Fruit fly (Drosophila melanogaster) whole organism, embryonic: ENCODE measurements around the gene CG7943.

Source experiments
- Bteb2 ChIP-seq: fragments of 200-800 bp; sonication (Bioruptor generic); optimal IDR thresholded peaks from 2 replicates; lab custom pipeline; 2016; ENCODE audit warnings: missing biosample characterization, missing genetic modification characterization
- CG10147 ChIP-seq: fragments of 200-800 bp; sonication (Bioruptor generic); optimal IDR thresholded peaks from 2 replicates; lab custom pipeline; 2019; ENCODE audit warnings: missing biosample characterization, mild to moderate bottlenecking, missing genetic modification characterization, moderate library complexity
- CG10274 ChIP-seq: fragments of 200-800 bp; sonication (Bioruptor generic); optimal IDR thresholded peaks from 3 replicates; lab custom pipeline; 2017; ENCODE audit warnings: missing biosample characterization, mild to moderate bottlenecking, missing genetic modification characterization
- CG13123 ChIP-seq: fragments of 200-800 bp; sonication (Bioruptor generic); optimal IDR thresholded peaks from 2 replicates; lab custom pipeline; 2016; ENCODE audit warnings: missing biosample characterization, missing genetic modification characterization
- CG13624 ChIP-seq: fragments of 200-800 bp; sonication (Bioruptor generic); optimal IDR thresholded peaks from 2 replicates; lab custom pipeline; 2016; ENCODE audit warnings: missing biosample characterization, missing genetic modification characterization
- CG1529 ChIP-seq: fragments of 200-800 bp; sonication (Bioruptor generic); optimal IDR thresholded peaks from 3 replicates; lab custom pipeline; 2018; ENCODE audit warnings: missing biosample characterization, missing genetic modification characterization
- CG15514 ChIP-seq: fragments of 200-800 bp; sonication (Bioruptor generic); optimal IDR thresholded peaks from 3 replicates; lab custom pipeline; 2017; ENCODE audit warnings: missing biosample characterization, missing genetic modification characterization, mild to moderate bottlenecking, moderate library complexity, missing genetic modification reagents
- CG16779 ChIP-seq: fragments of 200-800 bp; sonication (Bioruptor generic); IDR thresholded peaks from 2 replicates; pipeline ENCODE4 v1.3.6; 2022; ENCODE audit warnings: missing biosample characterization, missing genetic modification characterization
- CG17359 ChIP-seq: fragments of 200-800 bp; sonication (Bioruptor generic); optimal IDR thresholded peaks from 3 replicates; lab custom pipeline; 2018; ENCODE audit warnings: missing biosample characterization, mild to moderate bottlenecking, missing genetic modification characterization, moderate library complexity
- CG17361 ChIP-seq: fragments of 200-800 bp; sonication (Bioruptor generic); IDR thresholded peaks from 3 replicates; pipeline ENCODE4 v1.3.6; 2022; ENCODE audit warnings: missing biosample characterization, missing genetic modification characterization
- CG17385 ChIP-seq: fragments of 200-800 bp; sonication (Bioruptor generic); optimal IDR thresholded peaks from 3 replicates; lab custom pipeline; 2018; ENCODE audit warnings: missing biosample characterization, mild to moderate bottlenecking, missing genetic modification characterization
- CG17568 ChIP-seq: fragments of 200-800 bp; sonication (Bioruptor generic); optimal IDR thresholded peaks from 2 replicates; lab custom pipeline; 2018; ENCODE audit warnings: missing biosample characterization, mild to moderate bottlenecking, missing genetic modification characterization, moderate library complexity
- CG17802 ChIP-seq: fragments of 200-800 bp; sonication (Bioruptor generic); optimal IDR thresholded peaks from 2 replicates; lab custom pipeline; 2018; ENCODE audit warnings: missing biosample characterization, mild to moderate bottlenecking, missing genetic modification characterization, moderate library complexity
- CG2199 ChIP-seq: fragments of 200-800 bp; sonication (Bioruptor generic); IDR thresholded peaks from 3 replicates; pipeline ENCODE4 v1.3.6; 2022; ENCODE audit warnings: missing biosample characterization, missing genetic modification characterization
- CG2202 ChIP-seq: fragments of 200-800 bp; sonication (Bioruptor generic); optimal IDR thresholded peaks from 2 replicates; lab custom pipeline; 2018; ENCODE audit warnings: missing biosample characterization, mild to moderate bottlenecking, missing genetic modification characterization
- CG31365 ChIP-seq: fragments of 200-800 bp; sonication (Bioruptor generic); optimal IDR thresholded peaks from 2 replicates; lab custom pipeline; 2018; ENCODE audit warnings: missing biosample characterization, mild to moderate bottlenecking, missing genetic modification characterization
- CG34376 ChIP-seq: fragments of 200-800 bp; sonication (Bioruptor generic); optimal IDR thresholded peaks from 2 replicates; lab custom pipeline; 2018; ENCODE audit warnings: missing biosample characterization, mild to moderate bottlenecking, missing genetic modification characterization
- CG4282 ChIP-seq: fragments of 200-800 bp; sonication (Bioruptor generic); optimal IDR thresholded peaks from 2 replicates; lab custom pipeline; 2016; ENCODE audit warnings: missing biosample characterization, missing genetic modification characterization
- CG4617 ChIP-seq: fragments of 200-800 bp; sonication (Bioruptor generic); optimal IDR thresholded peaks from 3 replicates; lab custom pipeline; 2016; ENCODE audit warnings: missing biosample characterization, missing genetic modification characterization, borderline replicate concordance
- CG6791 ChIP-seq: fragments of 200-800 bp; sonication (Bioruptor generic); IDR thresholded peaks from 3 replicates; pipeline ENCODE4 v1.3.6; 2022; ENCODE audit warnings: missing biosample characterization, missing genetic modification characterization; ENCODE audit not compliant: partially characterized antibody
- CG6854 ChIP-seq: fragments of 200-800 bp; sonication (Bioruptor generic); optimal IDR thresholded peaks from 3 replicates; lab custom pipeline; 2017; ENCODE audit warnings: missing biosample characterization, mild to moderate bottlenecking, missing genetic modification characterization
- CG7839 ChIP-seq: fragments of 200-800 bp; sonication (Bioruptor generic); optimal IDR thresholded peaks from 3 replicates; lab custom pipeline; 2018; ENCODE audit warnings: missing biosample characterization, mild to moderate bottlenecking, missing genetic modification characterization, moderate library complexity
- CG7928 ChIP-seq: fragments of 200-800 bp; sonication (Bioruptor generic); optimal IDR thresholded peaks from 2 replicates; lab custom pipeline; 2017; ENCODE audit warnings: missing biosample characterization, mild to moderate bottlenecking, missing genetic modification characterization
- CG8478 ChIP-seq: fragments of >200 bp; optimal IDR thresholded peaks from 2 replicates; lab custom pipeline; 2018
- CG9609 ChIP-seq: fragments of 200-800 bp; sonication (Bioruptor generic); optimal IDR thresholded peaks from 3 replicates; lab custom pipeline; 2016; ENCODE audit warnings: missing biosample characterization, missing genetic modification characterization
- D19B ChIP-seq: fragments of 200-800 bp; sonication (Bioruptor generic); optimal IDR thresholded peaks from 2 replicates; lab custom pipeline; 2017; ENCODE audit warnings: missing biosample characterization, mild to moderate bottlenecking, missing genetic modification characterization
- Dek ChIP-seq: fragments of 200-800 bp; sonication (Bioruptor generic); optimal IDR thresholded peaks from 3 replicates; lab custom pipeline; 2019; ENCODE audit warnings: missing biosample characterization, mild to moderate bottlenecking, missing genetic modification characterization, moderate library complexity
- H2.0 ChIP-seq: fragments of 200-800 bp; sonication (Bioruptor generic); IDR thresholded peaks from 2 replicates; pipeline ENCODE4 v1.3.6; 2022; ENCODE audit warnings: missing biosample characterization, missing genetic modification characterization
- Lpt ChIP-seq: fragments of >200 bp; optimal IDR thresholded peaks from 2 replicates; lab custom pipeline; 2018; ENCODE audit warnings: missing biosample characterization, missing genetic modification characterization
- Max ChIP-seq: fragments of 200-800 bp; sonication (Bioruptor generic); optimal IDR thresholded peaks from 2 replicates; lab custom pipeline; 2016; ENCODE audit warnings: missing biosample characterization, mild to moderate bottlenecking, missing genetic modification characterization
- Ptx1 ChIP-seq: fragments of 200-800 bp; sonication (Bioruptor generic); IDR thresholded peaks from 2 replicates; pipeline ENCODE4 v1.3.6; 2022; ENCODE audit warnings: missing biosample characterization, missing genetic modification characterization
- aop ChIP-seq: fragments of 200-800 bp; sonication (Bioruptor generic); IDR thresholded peaks from 2 replicates; pipeline ENCODE4 v1.3.6; 2022; ENCODE audit warnings: missing biosample characterization, missing genetic modification characterization
- chinmo ChIP-seq: fragments of 200-800 bp; sonication (Bioruptor generic); IDR thresholded peaks from 4 replicates; pipeline ENCODE4 v1.3.6; 2022; ENCODE audit warnings: missing biosample characterization, missing genetic modification characterization; ENCODE audit not compliant: partially characterized antibody
- corto ChIP-seq: fragments of 200-800 bp; sonication (Bioruptor generic); optimal IDR thresholded peaks from 2 replicates; lab custom pipeline; 2016; ENCODE audit warnings: missing biosample characterization, mild to moderate bottlenecking, missing genetic modification characterization, moderate library complexity
- cwo ChIP-seq: fragments of 200-800 bp; sonication (Bioruptor generic); optimal IDR thresholded peaks from 3 replicates; lab custom pipeline; 2017; ENCODE audit warnings: missing biosample characterization, missing genetic modification characterization, mild to moderate bottlenecking, moderate library complexity, missing genetic modification reagents
- disco-r ChIP-seq: fragments of 200-800 bp; sonication (Bioruptor generic); optimal IDR thresholded peaks from 2 replicates; lab custom pipeline; 2016; ENCODE audit warnings: missing biosample characterization, missing genetic modification characterization
- dm ChIP-seq: fragments of 200-800 bp; sonication (Bioruptor generic); optimal IDR thresholded peaks from 3 replicates; lab custom pipeline; 2016; ENCODE audit warnings: missing biosample characterization, missing genetic modification characterization
- eyg ChIP-seq: fragments of 200-800 bp; sonication (Bioruptor generic); optimal IDR thresholded peaks from 3 replicates; lab custom pipeline; 2016; ENCODE audit warnings: missing biosample characterization, missing genetic modification characterization
- fd64A ChIP-seq: fragments of 200-800 bp; sonication (Bioruptor generic); optimal IDR thresholded peaks from 3 replicates; lab custom pipeline; 2018; ENCODE audit warnings: missing biosample characterization, mild to moderate bottlenecking, missing genetic modification characterization
- her ChIP-seq: fragments of 200-800 bp; sonication (Bioruptor generic); optimal IDR thresholded peaks from 2 replicates; lab custom pipeline; 2016; ENCODE audit warnings: missing biosample characterization, missing genetic modification characterization
- knrl ChIP-seq: fragments of 200-800 bp; sonication (Bioruptor generic); IDR thresholded peaks from 3 replicates; pipeline ENCODE4 v1.3.6; 2022; ENCODE audit warnings: missing biosample characterization, missing genetic modification characterization; ENCODE audit not compliant: partially characterized antibody
- mld ChIP-seq: fragments of 200-800 bp; sonication (Bioruptor generic); IDR thresholded peaks from 3 replicates; pipeline ENCODE4 v1.3.6; 2022; ENCODE audit warnings: missing biosample characterization, missing genetic modification characterization; ENCODE audit not compliant: partially characterized antibody
- nau ChIP-seq: fragments of 200-800 bp; sonication (Bioruptor generic); optimal IDR thresholded peaks from 3 replicates; lab custom pipeline; 2017; ENCODE audit warnings: missing biosample characterization, mild to moderate bottlenecking, missing genetic modification characterization, missing genetic modification reagents
- psq ChIP-seq: fragments of 200-800 bp; sonication (Bioruptor generic); optimal IDR thresholded peaks from 2 replicates; lab custom pipeline; 2017; ENCODE audit warnings: missing biosample characterization, missing genetic modification characterization
- repo ChIP-seq: fragments of 200-800 bp; sonication (Bioruptor generic); optimal IDR thresholded peaks from 2 replicates; lab custom pipeline; 2016; ENCODE audit warnings: missing biosample characterization, missing genetic modification characterization
- sd ChIP-seq: fragments of 200-800 bp; sonication (Bioruptor generic); optimal IDR thresholded peaks from 3 replicates; lab custom pipeline; 2018; ENCODE audit warnings: missing biosample characterization, mild to moderate bottlenecking, missing genetic modification characterization, moderate library complexity
- sug ChIP-seq: fragments of 200-800 bp; optimal IDR thresholded peaks from 2 replicates; lab custom pipeline; 2019; ENCODE audit warnings: missing biosample characterization, mild to moderate bottlenecking, missing genetic modification characterization, moderate library complexity
- tna ChIP-seq: fragments of 200-800 bp; sonication (Bioruptor generic); IDR thresholded peaks from 2 replicates; pipeline ENCODE4 v1.3.6; 2022; ENCODE audit warnings: missing biosample characterization, missing genetic modification characterization; ENCODE audit not compliant: partially characterized antibody
- vfl ChIP-seq: fragments of 200-800 bp; sonication (Bioruptor generic); optimal IDR thresholded peaks from 2 replicates; lab custom pipeline; 2016; ENCODE audit warnings: missing biosample characterization, missing genetic modification characterization

Gene CG7943

dm6 chr3R:30043139-30043744 lies 3.0 kb upstream of the CG7943 start, which contains the start of gene Sry-delta (continued):
- TF ChIP-seq CG4282 (GFP tag; lab: Kevin White, UChicago) (peak; percentile 86), CG1529 (no peak), her (GFP tag; lab: Kevin White, UChicago) (peak; percentile 90), CG6791 (peak; percentile 76), CG7839 (tag; lab: Kevin White, UChicago) (no peak), Dek (tag; lab: Kevin White, UChicago) (peak; percentile 83), CG2202 (tag; lab: Kevin White, UChicago) (peak; percentile 48), CG6854 (GFP tag; lab: Kevin White, UChicago) (no peak), eyg (peak; percentile 61), vfl (GFP tag; lab: Kevin White, UChicago) (peak; percentile 92), CG13123 (peak; percentile 40), sug (tag; lab: Kevin White, UChicago) (peak; percentile 86), Ptx1 (GFP tag; lab: Robert Waterston, UW) (peak; percentile 86), CG31365 (tag; lab: Kevin White, UChicago) (no peak), tna (no peak; the same call in 1 of the 2 replicates), chinmo (0 out of 4 replicates have a peak, but pooled peaks have one; percentile 22), CG10274 (GFP tag; lab: Kevin White, UChicago) (peak; percentile 27), CG17385 (no peak), D19B (GFP tag; lab: Kevin White, UChicago) (no peak), fd64A (GFP tag; lab: Kevin White, UChicago) (no peak), CG17361 (peak; percentile 71), CG17802 (tag; lab: Kevin White, UChicago) (peak; percentile 83), CG2199 (peak; percentile 60; the same call in 1 of the 3 replicates), aop (peak; percentile 83), CG17359 (peak; percentile 73), CG10147 (GFP tag; lab: Kevin White, UChicago) (peak; percentile 67), repo (peak; percentile 79), CG7928 (GFP tag; lab: Kevin White, UChicago) (peak; percentile 100), Max (GFP tag; lab: Kevin White, UChicago) (peak; percentile 80), CG34376 (peak; percentile 72), CG8478 (lab: Kevin White, UChicago) (no peak), sd (no peak), psq (GFP tag; lab: Kevin White, UChicago) (peak; percentile 60), Lpt (GFP tag; lab: Kevin White, UChicago) (no peak), nau (GFP tag; lab: Kevin White, UChicago) (no peak), disco-r (peak; percentile 57), CG13624 (GFP tag; lab: Kevin White, UChicago) (peak; percentile 90), Bteb2 (GFP tag; lab: Kevin White, UChicago) (peak; percentile 74), cwo (GFP tag; lab: Kevin White, UChicago) (no peak), CG9609 (GFP tag; lab: Kevin White, UChicago) (peak; percentile 85), mld (GFP tag; lab: Robert Waterston, UW) (peak; percentile 41; the same call in 1 of the 3 replicates), CG16779 (peak; percentile 68), CG17568 (GFP tag; lab: Kevin White, UChicago) (no peak), CG4617 (GFP tag; lab: Kevin White, UChicago) (peak; percentile 98), dm (GFP tag; lab: Kevin White, UChicago) (peak; percentile 82), corto (no peak), knrl (GFP tag; lab: Robert Waterston, UW) (peak; percentile 79), H2.0 (GFP tag; lab: Robert Waterston, UW) (peak; percentile 60), CG15514 (GFP tag; lab: Kevin White, UChicago) (peak; percentile 91)
